Fruit fly (Drosophila melanogaster): ENCODE data around the gene CG9698.

- TF ChIP-seq Met (GFP tag; optimal IDR thresholded peaks at IDR 0.05) (no peak), CG11294 (GFP tag; IDR thresholded peaks at IDR 0.05) (no peak), CG15336 (GFP tag; IDR thresholded peaks at IDR 0.05) (no peak), CG6854 (GFP tag; optimal IDR thresholded peaks at IDR 0.05) (no peak), Sox14 (GFP tag; optimal IDR thresholded peaks at IDR 0.05) (no peak), salr (GFP tag; optimal IDR thresholded peaks at IDR 0.05) (no peak), Hr38 (GFP tag; optimal IDR thresholded peaks at IDR 0.05) (no peak), CG6808 (GFP tag; optimal IDR thresholded peaks at IDR 0.05) (no peak), Hr39 (GFP tag; optimal IDR thresholded peaks at IDR 0.05) (no peak), dsx (GFP tag; optimal IDR thresholded peaks at IDR 0.05; ENCODE audit: poor library complexity, severe bottlenecking) (no peak)
Measured at dm6 chr3R:30518274-30518873, 3.8 kb downstream of the CG9698 start.

All from whole organism, prepupa.